Fruit fly (Drosophila melanogaster): ENCODE data around the gene slp2.

The slp2 gene

dm6 chr2L:3813255-3813875 is 23.3 kb upstream of the slp2 start, which contains the start of gene CG3407 (continued):
- TF ChIP-seq CG30020 (tag; optimal IDR thresholded peaks at IDR 0.05) = no peak
- no peak for TF ChIP-seq CG2202 (tag; optimal IDR thresholded peaks at IDR 0.05)
- TF ChIP-seq CG12769 (tag; optimal IDR thresholded peaks at IDR 0.05) = no peak
- peak; percentile 72 for TF ChIP-seq knrl (GFP tag; IDR thresholded peaks at IDR 0.05; ENCODE audit: partially characterized antibody)
- TF ChIP-seq CG17568 (GFP tag; optimal IDR thresholded peaks at IDR 0.05) = no peak
- TF ChIP-seq ap (GFP tag; IDR thresholded peaks at IDR 0.05) = no peak
- peak in 1 of 3 experiments; percentile 4 for TF ChIP-seq lola (GFP tag; optimal IDR thresholded peaks at IDR 0.05)
- TF ChIP-seq Rx (GFP tag; IDR thresholded peaks at IDR 0.05) = no peak
- TF ChIP-seq usp (GFP tag; optimal IDR thresholded peaks at IDR 0.05) = no peak
- TF ChIP-seq CG4854 (GFP tag; optimal IDR thresholded peaks at IDR 0.05) = no peak
- TF ChIP-seq CG32532 (GFP tag; IDR thresholded peaks at IDR 0.05) = 0 out of 2 replicates have a peak, but pooled peaks have one; percentile 36
- TF ChIP-seq HLH54F (GFP tag; optimal IDR thresholded peaks at IDR 0.05) = peak; percentile 67
- TF ChIP-seq CG32767 (GFP tag; IDR thresholded peaks at IDR 0.05) = no peak
- peak; percentile 9 for TF ChIP-seq dmrt11E (tag; optimal IDR thresholded peaks at IDR 0.05)
- no peak for TF ChIP-seq prd (optimal IDR thresholded peaks at IDR 0.05)
- TF ChIP-seq prd (GFP tag; IDR thresholded peaks at IDR 0.05) = no peak
- peak; percentile 56 for TF ChIP-seq CG14710 (tag; optimal IDR thresholded peaks at IDR 0.05)
- TF ChIP-seq B-H2 (GFP tag; optimal IDR thresholded peaks at IDR 0.05) = peak; percentile 54
- peak; percentile 73 for TF ChIP-seq CG6791 (GFP tag; IDR thresholded peaks at IDR 0.05; ENCODE audit: partially characterized antibody)
- no peak for TF ChIP-seq crc (GFP tag; optimal IDR thresholded peaks at IDR 0.05)
- TF ChIP-seq CG14050 (GFP tag; IDR thresholded peaks at IDR 0.05) = no peak
- TF ChIP-seq CG7963 (GFP tag; IDR thresholded peaks at IDR 0.05; ENCODE audit: partially characterized antibody) = peak; percentile 64
- TF ChIP-seq Fer1 (GFP tag; optimal IDR thresholded peaks at IDR 0.05) = no peak
- peak; percentile 71 for TF ChIP-seq NfI (GFP tag; optimal IDR thresholded peaks at IDR 0.05)
- peak; percentile 75 for TF ChIP-seq Myb (GFP tag; optimal IDR thresholded peaks at IDR 0.05)
- TF ChIP-seq lov (optimal IDR thresholded peaks at IDR 0.05) = no peak
- TF ChIP-seq lov (GFP tag; IDR thresholded peaks at IDR 0.05) = no peak
- TF ChIP-seq Meics (GFP tag; optimal IDR thresholded peaks at IDR 0.05) = no peak
- TF ChIP-seq hth (optimal IDR thresholded peaks at IDR 0.05) = no peak
- no peak for TF ChIP-seq schlank (tag; optimal IDR thresholded peaks at IDR 0.05)
- TF ChIP-seq nerfin-2 (GFP tag; IDR thresholded peaks at IDR 0.05; ENCODE audit: partially characterized antibody) = peak; percentile 54; the same call in 1 of the 2 replicates
- no peak for TF ChIP-seq gsb-n (tag; optimal IDR thresholded peaks at IDR 0.05)
- TF ChIP-seq Oaz (GFP tag; IDR thresholded peaks at IDR 0.05) = no peak
- peak; percentile 90 for TF ChIP-seq MBD-R2 (GFP tag; IDR thresholded peaks at IDR 0.05)
- peak; percentile 38 for TF ChIP-seq hkb (optimal IDR thresholded peaks at IDR 0.05)
- TF ChIP-seq hkb (GFP tag; IDR thresholded peaks at IDR 0.05) = no peak
- no peak for TF ChIP-seq CG16779 (GFP tag; IDR thresholded peaks at IDR 0.05)
- TF ChIP-seq CG15269 (tag; optimal IDR thresholded peaks at IDR 0.05) = no peak
- TF ChIP-seq CG12391 (tag; optimal IDR thresholded peaks at IDR 0.05) = peak; percentile 56
- TF ChIP-seq CG5953 (GFP tag; IDR thresholded peaks at IDR 0.05) = no peak
- no peak for TF ChIP-seq Ada2b (GFP tag; IDR thresholded peaks at IDR 0.05)
- peak; percentile 51 for TF ChIP-seq YL-1 (GFP tag; optimal IDR thresholded peaks at IDR 0.05)
- TF ChIP-seq CG10543 (GFP tag; optimal IDR thresholded peaks at IDR 0.05) = peak; percentile 29
- TF ChIP-seq Dll (GFP tag; IDR thresholded peaks at IDR 0.05; ENCODE audit: partially characterized antibody) = peak; percentile 77
- no peak for TF ChIP-seq peb (GFP tag; IDR thresholded peaks at IDR 0.05)
- peak; percentile 55 for TF ChIP-seq Ptx1 (GFP tag; IDR thresholded peaks at IDR 0.05)
- peak; percentile 68 for TF ChIP-seq unc-4 (GFP tag; IDR thresholded peaks at IDR 0.05; ENCODE audit: partially characterized antibody)
- TF ChIP-seq CG12942 (GFP tag; optimal IDR thresholded peaks at IDR 0.05) = peak; percentile 47
- TF ChIP-seq CG14667 (GFP tag; IDR thresholded peaks at IDR 0.05) = no peak
- TF ChIP-seq esg (GFP tag; conservative IDR thresholded peaks at IDR 0.05) = no peak
- TF ChIP-seq CG16863 (GFP tag; optimal IDR thresholded peaks at IDR 0.05) = no peak
